Fruit fly (Drosophila melanogaster) whole organism, embryonic: ENCODE measurements around the gene CG6325.

ENCODE experiments used
- Abd-B ChIP-seq: fragments of 200-800 bp; sonication (Bioruptor generic); optimal IDR thresholded peaks from 2 replicates; lab custom pipeline; 2018; ENCODE audit warnings: missing biosample characterization, mild to moderate bottlenecking, missing genetic modification characterization, moderate library complexity
- BtbVII ChIP-seq: fragments of 200-800 bp; sonication (Bioruptor generic); optimal IDR thresholded peaks from 3 replicates; lab custom pipeline; 2017; ENCODE audit warnings: missing biosample characterization, mild to moderate bottlenecking, missing genetic modification characterization
- CG10267 ChIP-seq: fragments of 200-800 bp; sonication (Bioruptor generic); optimal IDR thresholded peaks from 2 replicates; lab custom pipeline; 2018; ENCODE audit warnings: missing biosample characterization, mild to moderate bottlenecking, missing genetic modification characterization, moderate library complexity
- CG14050 ChIP-seq: fragments of 200-800 bp; sonication (Bioruptor generic); IDR thresholded peaks from 3 replicates; pipeline ENCODE4 v1.3.6; 2022; ENCODE audit warnings: missing biosample characterization, missing genetic modification characterization
- CG15269 ChIP-seq: fragments of 200-800 bp; sonication (Bioruptor generic); optimal IDR thresholded peaks from 2 replicates; lab custom pipeline; 2018; ENCODE audit warnings: missing biosample characterization, mild to moderate bottlenecking, missing genetic modification characterization, moderate library complexity
- CG15479 ChIP-seq: fragments of 200-800 bp; sonication (Bioruptor generic); optimal IDR thresholded peaks from 3 replicates; lab custom pipeline; 2019; ENCODE audit warnings: missing biosample characterization, mild to moderate bottlenecking, missing genetic modification characterization, moderate library complexity
- CG1603 ChIP-seq: fragments of 200-800 bp; sonication (Bioruptor generic); optimal IDR thresholded peaks from 2 replicates; lab custom pipeline; 2019; ENCODE audit warnings: missing biosample characterization, mild to moderate bottlenecking, missing genetic modification characterization, moderate library complexity
- CG2712 ChIP-seq: fragments of 200-800 bp; optimal IDR thresholded peaks from 3 replicates; lab custom pipeline; 2019; ENCODE audit warnings: missing biosample characterization, mild to moderate bottlenecking, missing genetic modification characterization, moderate library complexity
- CG3065 ChIP-seq: fragments of 200-800 bp; sonication (Bioruptor generic); optimal IDR thresholded peaks from 2 replicates; lab custom pipeline; 2016; ENCODE audit warnings: missing biosample characterization, missing genetic modification characterization
- CG3407 ChIP-seq: fragments of 200-800 bp; sonication (Bioruptor generic); optimal IDR thresholded peaks from 2 replicates; lab custom pipeline; 2018; ENCODE audit warnings: missing biosample characterization, mild to moderate bottlenecking, missing genetic modification characterization
- CG4282 ChIP-seq: fragments of 200-800 bp; sonication (Bioruptor generic); optimal IDR thresholded peaks from 2 replicates; lab custom pipeline; 2016; ENCODE audit warnings: missing biosample characterization, missing genetic modification characterization
- CG4730 ChIP-seq: fragments of 200-800 bp; sonication (Bioruptor generic); IDR thresholded peaks from 2 replicates; pipeline ENCODE4 v1.3.6; 2022; ENCODE audit warnings: missing biosample characterization, missing genetic modification characterization
- CG8478 ChIP-seq: fragments of >200 bp; optimal IDR thresholded peaks from 2 replicates; lab custom pipeline; 2018
- CoRest ChIP-seq: fragments of 200-800 bp; sonication (Bioruptor generic); optimal IDR thresholded peaks from 3 replicates; lab custom pipeline; 2018; ENCODE audit warnings: missing biosample characterization, mild to moderate bottlenecking, missing genetic modification characterization, moderate library complexity
- Dad ChIP-seq: fragments of 200-800 bp; sonication (Bioruptor generic); optimal IDR thresholded peaks from 3 replicates; lab custom pipeline; 2016; ENCODE audit warnings: missing biosample characterization, missing genetic modification characterization
- Dip2 ChIP-seq: fragments of 200-800 bp; sonication (Bioruptor generic); IDR thresholded peaks from 2 replicates; pipeline ENCODE4 v1.3.6; 2022; ENCODE audit warnings: missing biosample characterization, missing genetic modification characterization
- Dip3 ChIP-seq: fragments of 200-800 bp; sonication (Bioruptor generic); optimal IDR thresholded peaks from 3 replicates; lab custom pipeline; 2016; ENCODE audit warnings: missing biosample characterization, missing genetic modification characterization
- Dll ChIP-seq: fragments of 200-800 bp; sonication (Bioruptor generic); IDR thresholded peaks from 4 replicates; pipeline ENCODE4 v1.3.6; 2022; ENCODE audit warnings: missing biosample characterization, missing genetic modification characterization; ENCODE audit not compliant: partially characterized antibody
- Elba2 ChIP-seq: fragments of 200-800 bp; sonication (Bioruptor generic); optimal IDR thresholded peaks from 3 replicates; lab custom pipeline; 2016; ENCODE audit warnings: missing biosample characterization, missing genetic modification characterization
- Ets65A ChIP-seq: fragments of 200-800 bp; sonication (Bioruptor generic); peaks from one replicate; lab custom pipeline; 2016; ENCODE audit warnings: missing biosample characterization, missing genetic modification characterization
- Fer2 ChIP-seq: fragments of 200-800 bp; sonication (Bioruptor generic); optimal IDR thresholded peaks from 2 replicates; lab custom pipeline; 2018; ENCODE audit warnings: missing biosample characterization, mild to moderate bottlenecking, missing genetic modification characterization, moderate library complexity
- Fer3 ChIP-seq: fragments of 200-800 bp; sonication (Bioruptor generic); optimal IDR thresholded peaks from 2 replicates; lab custom pipeline; 2018; ENCODE audit warnings: missing biosample characterization, mild to moderate bottlenecking, missing genetic modification characterization, moderate library complexity
- H15 ChIP-seq: fragments of 200-800 bp; sonication (Bioruptor generic); IDR thresholded peaks from 3 replicates; pipeline ENCODE4 v1.3.6; 2022; ENCODE audit warnings: missing biosample characterization, missing genetic modification characterization
- HLH54F ChIP-seq: fragments of 200-800 bp; sonication (Bioruptor generic); optimal IDR thresholded peaks from 3 replicates; lab custom pipeline; 2016; ENCODE audit warnings: missing biosample characterization, missing genetic modification characterization
- Hmx ChIP-seq: fragments of 200-800 bp; sonication (Bioruptor generic); optimal IDR thresholded peaks from 2 replicates; lab custom pipeline; 2016; ENCODE audit warnings: missing biosample characterization, missing genetic modification characterization
- Mrtf ChIP-seq: fragments of 200-800 bp; sonication (Bioruptor generic); IDR thresholded peaks from 3 replicates; pipeline ENCODE4 v1.3.6; 2022; ENCODE audit warnings: missing biosample characterization, missing genetic modification characterization
- Nf-YA ChIP-seq: fragments of 200-800 bp; sonication (Bioruptor generic); IDR thresholded peaks from 2 replicates; pipeline ENCODE4 v1.3.6; 2022; ENCODE audit warnings: missing biosample characterization, missing genetic modification characterization
- Nf-YC ChIP-seq: fragments of 200-800 bp; optimal IDR thresholded peaks from 3 replicates; lab custom pipeline; 2019; ENCODE audit warnings: missing biosample characterization, mild to moderate bottlenecking, missing genetic modification characterization, moderate library complexity
- Ssrp ChIP-seq: fragments of 200-800 bp; sonication (Bioruptor generic); optimal IDR thresholded peaks from 2 replicates; lab custom pipeline; 2018; ENCODE audit warnings: missing biosample characterization, mild to moderate bottlenecking, missing genetic modification characterization, moderate library complexity
- Vsx1 ChIP-seq: fragments of 200-800 bp; sonication (Bioruptor generic); optimal IDR thresholded peaks from 2 replicates; lab custom pipeline; 2017; ENCODE audit warnings: missing biosample characterization, mild to moderate bottlenecking, missing genetic modification characterization, missing genetic modification reagents
- ara ChIP-seq: fragments of 200-800 bp; sonication (Bioruptor generic); IDR thresholded peaks from 2 replicates; pipeline ENCODE4 v1.3.6; 2022; ENCODE audit warnings: missing biosample characterization, missing genetic modification characterization
- bab2 ChIP-seq: fragments of 200-800 bp; sonication (Bioruptor generic); optimal IDR thresholded peaks from 2 replicates; lab custom pipeline; 2016; ENCODE audit warnings: missing biosample characterization, missing genetic modification characterization
- bowl ChIP-seq: fragments of 200-800 bp; sonication (Bioruptor generic); IDR thresholded peaks from 2 replicates; pipeline ENCODE4 v1.3.6; 2022; ENCODE audit warnings: missing biosample characterization, missing genetic modification characterization
- br ChIP-seq: fragments of >200 bp; optimal IDR thresholded peaks from 2 replicates; lab custom pipeline; 2017
- crc ChIP-seq: fragments of 200-800 bp; sonication (Bioruptor generic); optimal IDR thresholded peaks from 2 replicates; lab custom pipeline; 2016; ENCODE audit warnings: missing biosample characterization, missing genetic modification characterization
- dmrt99B ChIP-seq: fragments of 200-800 bp; sonication (Bioruptor generic); optimal IDR thresholded peaks from 2 replicates; lab custom pipeline; 2018; ENCODE audit warnings: missing biosample characterization, mild to moderate bottlenecking, missing genetic modification characterization, moderate library complexity
- dysf ChIP-seq: fragments of 200-800 bp; sonication (Bioruptor generic); IDR thresholded peaks from 3 replicates; pipeline ENCODE4 v1.3.6; 2022; ENCODE audit warnings: missing biosample characterization, missing genetic modification characterization
- gsb ChIP-seq: fragments of 200-800 bp; sonication (Bioruptor generic); IDR thresholded peaks from 2 replicates; pipeline ENCODE4 v1.3.6; 2022; ENCODE audit warnings: missing biosample characterization, missing genetic modification characterization
- hth ChIP-seq: fragments of >200 bp; optimal IDR thresholded peaks from 2 replicates; lab custom pipeline; 2017; ENCODE audit warnings: inconsistent platforms
- jing ChIP-seq: fragments of 200-800 bp; sonication (Bioruptor generic); optimal IDR thresholded peaks from 2 replicates; lab custom pipeline; 2018; ENCODE audit warnings: missing biosample characterization, mild to moderate bottlenecking, missing genetic modification characterization
- lilli ChIP-seq: fragments of 200-800 bp; sonication (Bioruptor generic); optimal IDR thresholded peaks from 3 replicates; lab custom pipeline; 2016; ENCODE audit warnings: missing biosample characterization, missing genetic modification characterization
- lov ChIP-seq, 2 experiments: fragments of 200-800 bp in 1 of 2; fragments of >200 bp in 1 of 2; sonication (Bioruptor generic) in 1 of 2; IDR thresholded peaks in 1 of 2; optimal IDR thresholded peaks in 1 of 2; 2 replicates in 1 of 2; 3 replicates in 1 of 2; pipeline versions ENCODE4 v1.3.6 to Lab custom; 2017 to 2022; ENCODE audit warnings: missing biosample characterization in 1 of 2, missing genetic modification characterization in 1 of 2
- mirr ChIP-seq: fragments of 200-800 bp; sonication (Bioruptor generic); optimal IDR thresholded peaks from 3 replicates; lab custom pipeline; 2018; ENCODE audit warnings: missing biosample characterization, mild to moderate bottlenecking, missing genetic modification characterization
- odd ChIP-seq: fragments of 200-800 bp; sonication (Bioruptor generic); optimal IDR thresholded peaks from 2 replicates; lab custom pipeline; 2017; ENCODE audit warnings: missing biosample characterization, mild to moderate bottlenecking, missing genetic modification characterization
- otp ChIP-seq: fragments of 200-800 bp; sonication (Bioruptor generic); IDR thresholded peaks from 3 replicates; pipeline ENCODE4, ENCODE4 v1.3.6; 2022; ENCODE audit warnings: missing biosample characterization, missing genetic modification characterization
- p53 ChIP-seq: fragments of 200-800 bp; sonication (Bioruptor generic); optimal IDR thresholded peaks from 2 replicates; lab custom pipeline; 2016; ENCODE audit warnings: missing biosample characterization, missing genetic modification characterization
- pb ChIP-seq: fragments of 200-800 bp; sonication (Bioruptor generic); optimal IDR thresholded peaks from 3 replicates; lab custom pipeline; 2016; ENCODE audit warnings: missing biosample characterization, missing genetic modification characterization
- repo ChIP-seq: fragments of 200-800 bp; sonication (Bioruptor generic); optimal IDR thresholded peaks from 2 replicates; lab custom pipeline; 2016; ENCODE audit warnings: missing biosample characterization, missing genetic modification characterization
- ro ChIP-seq: fragments of 200-800 bp; sonication (Bioruptor generic); IDR thresholded peaks from 2 replicates; pipeline ENCODE4 v1.3.6; 2022; ENCODE audit warnings: missing biosample characterization, missing genetic modification characterization
- schlank ChIP-seq: fragments of 200-800 bp; sonication (Bioruptor generic); optimal IDR thresholded peaks from 2 replicates; lab custom pipeline; 2018; ENCODE audit warnings: missing biosample characterization, mild to moderate bottlenecking, missing genetic modification characterization
- sob ChIP-seq: fragments of 200-800 bp; sonication (Bioruptor generic); IDR thresholded peaks from 2 replicates; pipeline ENCODE4 v1.3.6; 2022; ENCODE audit warnings: missing biosample characterization, missing genetic modification characterization
- stwl ChIP-seq: fragments of 200-800 bp; sonication (Bioruptor generic); optimal IDR thresholded peaks from 3 replicates; lab custom pipeline; 2018; ENCODE audit warnings: missing biosample characterization, mild to moderate bottlenecking, missing genetic modification characterization, moderate library complexity
- toy ChIP-seq: fragments of 200-800 bp; sonication (Bioruptor generic); IDR thresholded peaks from 2 replicates; pipeline ENCODE4 v1.3.6; 2022; ENCODE audit warnings: missing biosample characterization, missing genetic modification characterization
- wor ChIP-seq: fragments of 200-800 bp; sonication (Bioruptor generic); IDR thresholded peaks from 2 replicates; pipeline ENCODE4 v1.3.6; 2022; ENCODE audit warnings: missing biosample characterization, missing genetic modification characterization

Gene CG6325

DNA sequence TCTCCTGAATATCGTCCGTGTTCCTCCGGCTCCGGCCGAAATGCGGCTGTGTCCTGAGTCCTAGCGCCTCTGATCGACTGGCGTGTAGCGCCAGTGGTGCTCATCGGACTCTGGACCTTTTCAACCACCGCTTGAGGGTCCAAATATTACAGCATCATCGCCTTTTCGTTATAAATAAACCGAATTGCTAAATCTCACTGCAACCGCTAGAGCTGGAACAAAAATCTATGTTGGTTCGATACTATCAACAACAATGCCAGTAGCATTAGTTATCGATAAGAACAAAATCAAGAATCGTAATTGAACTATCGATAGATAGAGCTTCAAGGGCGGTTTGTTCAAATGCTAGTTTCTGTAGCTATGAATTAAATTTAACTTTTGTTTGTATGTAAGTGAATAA lies at the start of gene CG6325 (continued):
- TF ChIP-seq repo (no peak), dysf (no peak), odd (no peak), Fer2 (tag; lab: Kevin White, UChicago) (no peak), Ets65A (no peak), Nf-YC (tag; lab: Kevin White, UChicago) (no peak), Nf-YA (GFP tag; lab: Robert Waterston, UW) (no peak), lov (optimal IDR thresholded peaks at IDR 0.05; lab: Kevin White, UChicago) (no peak), lov (GFP tag; IDR thresholded peaks at IDR 0.05; lab: Robert Waterston, UW) (no peak), CoRest (tag; lab: Kevin White, UChicago) (no peak), Abd-B (GFP tag; lab: Kevin White, UChicago) (no peak), Dad (GFP tag; lab: Kevin White, UChicago) (no peak), CG10267 (tag; lab: Kevin White, UChicago) (peak; percentile 33), p53 (no peak), H15 (GFP tag; lab: Robert Waterston, UW) (no peak), schlank (no peak), jing (GFP tag; lab: Kevin White, UChicago) (no peak), mirr (GFP tag; lab: Kevin White, UChicago) (no peak), Fer3 (tag; lab: Kevin White, UChicago) (no peak), hth (lab: Kevin White, UChicago) (no peak), wor (no peak), pb (GFP tag; lab: Kevin White, UChicago) (no peak), CG14050 (GFP tag; lab: Robert Waterston, UW) (no peak), ara (GFP tag; lab: Robert Waterston, UW) (no peak), Hmx (no peak), Elba2 (GFP tag; lab: Kevin White, UChicago) (no peak), br (lab: Kevin White, UChicago) (no peak), bab2 (GFP tag; lab: Kevin White, UChicago) (no peak), Dip2 (no peak), CG4282 (no peak), CG3065 (GFP tag; lab: Kevin White, UChicago) (no peak), crc (no peak), CG2712 (no peak), Dip3 (GFP tag; lab: Kevin White, UChicago) (no peak), Dll (GFP tag; lab: Robert Waterston, UW) (peak; percentile 98), stwl (tag; lab: Kevin White, UChicago) (peak; percentile 79), CG15269 (tag; lab: Kevin White, UChicago) (no peak), CG1603 (tag; lab: Kevin White, UChicago) (no peak), bowl (GFP tag; lab: Robert Waterston, UW) (peak; percentile 33; the same call in 1 of the 2 replicates), CG15479 (GFP tag; lab: Kevin White, UChicago) (no peak), dmrt99B (no peak), sob (peak; percentile 61; the same call in 1 of the 2 replicates), Mrtf (GFP tag; lab: Robert Waterston, UW) (no peak), BtbVII (GFP tag; lab: Kevin White, UChicago) (no peak), CG3407 (GFP tag; lab: Kevin White, UChicago) (no peak), lilli (peak; percentile 23), otp (GFP tag; lab: Robert Waterston, UW) (no peak), Ssrp (tag; lab: Kevin White, UChicago) (no peak), HLH54F (GFP tag; lab: Kevin White, UChicago) (no peak), CG4730 (GFP tag; lab: Robert Waterston, UW) (no peak), CG8478 (lab: Kevin White, UChicago) (no peak), toy (no peak), ro (GFP tag; lab: Robert Waterston, UW) (no peak), gsb (GFP tag; lab: Robert Waterston, UW) (no peak), Vsx1 (no peak)
